Worm (Caenorhabditis elegans): Measurements from ENCODE around the gene F10G2.4.

- TF ChIP-seq mep-1 (tag; optimal IDR thresholded peaks at IDR 0.05) (no peak), lin-13 (tag; optimal IDR thresholded peaks at IDR 0.05) (no peak), M03D4.4 (tag; optimal IDR thresholded peaks at IDR 0.05) (no peak)
Measured at ce11 chrV:7326928-7327327, at the start of gene F10G2.4.

Data from whole organism, mixed stage, embryonic.